Fruit fly (Drosophila melanogaster) whole organism: ENCODE measurements around the gene CG5681.

ENCODE experiments used
- CG8478 ChIP-seq: fragments of >200 bp; optimal IDR thresholded peaks from 2 replicates; lab custom pipeline; 2018; ENCODE audit warnings: inconsistent platforms
- Dll ChIP-seq: fragments of >200 bp; optimal IDR thresholded peaks from 2 replicates; lab custom pipeline; 2017
- EcR ChIP-seq, 2 experiments: fragments of >200 bp; optimal IDR thresholded peaks; 2 replicates each; lab custom pipeline; 2017; ENCODE audit warnings: missing biosample characterization in 2 of 2, missing genetic modification characterization in 2 of 2, missing genetic modification reagents in 2 of 2
- pan ChIP-seq: fragments of >200 bp; optimal IDR thresholded peaks from 2 replicates; lab custom pipeline; 2017
- psq ChIP-seq: fragments of >200 bp; optimal IDR thresholded peaks from 2 replicates; lab custom pipeline; 2017
- usp ChIP-seq: fragments of >200 bp; optimal IDR thresholded peaks from 2 replicates; lab custom pipeline; 2017; ENCODE audit warnings: missing biosample characterization, missing genetic modification characterization, mixed read lengths

The CG5681 gene

dm6 chr2L:17986099-17986498, at the start of gene CG5681:
Gene CG5681, plus strand, starts transcription at chr2L:17986399.
- TF ChIP-seq usp (GFP tag; lab: Kevin White, UChicago): no peak
- TF ChIP-seq psq: no peak
- TF ChIP-seq EcR (GFP tag; optimal IDR thresholded peaks at IDR 0.05; lab: Kevin White, UChicago): no peak
- TF ChIP-seq Dll (lab: Kevin White, UChicago): no peak
- no peak for TF ChIP-seq CG8478 (lab: Kevin White, UChicago)
- TF ChIP-seq pan: no peak

DNA sequence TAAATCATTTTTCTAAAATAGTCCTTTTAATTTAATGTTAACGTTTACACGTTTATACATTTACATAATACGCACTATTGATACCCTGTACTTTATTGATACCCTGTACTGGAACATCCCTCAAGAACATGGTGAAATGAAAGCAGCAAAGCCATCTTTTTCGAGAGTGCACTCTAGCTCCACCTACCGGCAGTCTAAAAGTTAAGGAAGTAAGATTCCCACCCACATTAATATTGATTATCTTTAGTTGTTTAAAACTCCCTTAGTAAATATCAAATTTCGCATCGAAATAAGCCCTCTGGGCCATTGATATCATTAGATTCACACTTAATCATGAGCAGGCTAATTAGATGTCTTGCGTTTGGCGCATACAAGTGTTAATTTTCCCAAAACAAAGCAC, 27.9 kb upstream of the CG5681 start:
- TF ChIP-seq psq (no peak), EcR (GFP tag; optimal IDR thresholded peaks at IDR 0.05; lab: Kevin White, UChicago) (no peak), CG8478 (lab: Kevin White, UChicago) (no peak), usp (GFP tag; lab: Kevin White, UChicago) (no peak), Dll (lab: Kevin White, UChicago) (no peak), pan (no peak)

- TF ChIP-seq EcR (GFP tag; optimal IDR thresholded peaks at IDR 0.05; lab: Kevin White, UChicago) (no peak), psq (no peak), usp (GFP tag; lab: Kevin White, UChicago) (no peak), Dll (lab: Kevin White, UChicago) (no peak), pan (no peak), CG8478 (lab: Kevin White, UChicago) (no peak)
Measured at dm6 chr2L:17960214-17960613, 26.0 kb upstream of the CG5681 start.

DNA sequence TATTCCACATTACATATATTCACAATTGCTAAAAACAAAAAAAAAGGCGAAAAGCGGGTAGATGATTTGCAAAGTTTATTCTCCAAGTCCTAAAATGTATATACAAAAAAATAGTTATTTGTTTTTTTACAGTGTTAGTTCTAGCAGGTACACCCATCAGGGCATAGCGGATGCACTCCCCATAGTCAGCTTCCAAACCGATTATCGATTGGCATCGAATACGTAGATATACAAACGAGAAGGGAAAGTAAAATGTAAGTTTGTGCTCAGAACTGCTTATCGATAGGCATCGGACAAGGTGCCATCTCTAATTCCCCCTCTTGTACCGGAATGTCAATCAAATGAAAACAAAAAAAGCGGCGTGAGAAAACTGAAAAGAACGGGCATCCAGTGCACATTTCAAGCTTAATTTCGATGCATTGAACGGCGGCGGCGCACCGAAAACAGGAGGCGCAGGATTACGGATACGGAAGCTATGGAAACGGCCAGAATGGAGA, 23.1 kb upstream of the CG5681 start, which contains the start of gene CG5674:
Gene CG5674, plus strand, starts transcription at position 309 of the 497 bp plus-strand sequence.
- TF ChIP-seq CG8478 (lab: Kevin White, UChicago): no peak
- no peak for TF ChIP-seq psq
- no peak for TF ChIP-seq Dll (lab: Kevin White, UChicago)
- TF ChIP-seq usp (GFP tag; lab: Kevin White, UChicago): no peak
- no peak for TF ChIP-seq pan
- TF ChIP-seq EcR (GFP tag; optimal IDR thresholded peaks at IDR 0.05; lab: Kevin White, UChicago): no peak

DNA sequence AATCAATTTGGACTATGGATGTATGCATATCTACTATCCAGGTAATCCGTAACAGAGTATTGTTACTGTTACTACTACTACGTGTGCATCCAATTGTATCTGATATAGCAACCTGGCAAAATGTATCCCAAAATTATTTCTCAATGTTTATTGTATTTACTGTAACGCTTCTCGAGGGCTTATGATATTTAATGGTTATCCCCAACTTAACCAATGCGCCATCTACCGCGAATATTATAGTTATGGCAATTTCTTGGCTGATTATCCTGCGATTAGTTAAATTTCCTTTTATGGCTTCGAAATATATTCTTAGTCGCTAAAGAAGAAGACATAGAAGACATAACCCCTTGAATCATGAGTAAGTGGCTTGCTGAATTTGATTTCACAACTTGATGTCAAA, 22.5 kb upstream of the CG5681 start:
- no peak for TF ChIP-seq psq
- no peak for TF ChIP-seq CG8478 (lab: Kevin White, UChicago)
- TF ChIP-seq EcR (GFP tag; optimal IDR thresholded peaks at IDR 0.05; lab: Kevin White, UChicago): no peak
- no peak for TF ChIP-seq Dll (lab: Kevin White, UChicago)
- no peak for TF ChIP-seq pan
- no peak for TF ChIP-seq usp (GFP tag; lab: Kevin White, UChicago)

- TF ChIP-seq psq (no peak), pan (no peak), usp (GFP tag; lab: Kevin White, UChicago) (no peak), EcR (GFP tag; optimal IDR thresholded peaks at IDR 0.05; lab: Kevin White, UChicago) (no peak), CG8478 (lab: Kevin White, UChicago) (no peak), Dll (lab: Kevin White, UChicago) (no peak)
Measured at dm6 chr2L:17972999-17973398, 13.2 kb upstream of the CG5681 start.

- TF ChIP-seq usp (GFP tag; lab: Kevin White, UChicago) (no peak), psq (no peak), pan (no peak), CG8478 (lab: Kevin White, UChicago) (no peak), EcR (GFP tag; optimal IDR thresholded peaks at IDR 0.05; lab: Kevin White, UChicago) (no peak), Dll (lab: Kevin White, UChicago) (no peak)
Measured at dm6 chr2L:17982372-17982771, 3.8 kb upstream of the CG5681 start, which contains the start of gene btv. Gene btv, minus strand, starts transcription at chr2L:17982472.

dm6 chr2L:17988955-17989354, 2.8 kb downstream of the CG5681 start:
- TF ChIP-seq EcR (GFP tag; optimal IDR thresholded peaks at IDR 0.05; lab: Kevin White, UChicago) (no peak), pan (no peak), usp (GFP tag; lab: Kevin White, UChicago) (no peak), psq (no peak), CG8478 (lab: Kevin White, UChicago) (no peak), Dll (lab: Kevin White, UChicago) (no peak)

DNA sequence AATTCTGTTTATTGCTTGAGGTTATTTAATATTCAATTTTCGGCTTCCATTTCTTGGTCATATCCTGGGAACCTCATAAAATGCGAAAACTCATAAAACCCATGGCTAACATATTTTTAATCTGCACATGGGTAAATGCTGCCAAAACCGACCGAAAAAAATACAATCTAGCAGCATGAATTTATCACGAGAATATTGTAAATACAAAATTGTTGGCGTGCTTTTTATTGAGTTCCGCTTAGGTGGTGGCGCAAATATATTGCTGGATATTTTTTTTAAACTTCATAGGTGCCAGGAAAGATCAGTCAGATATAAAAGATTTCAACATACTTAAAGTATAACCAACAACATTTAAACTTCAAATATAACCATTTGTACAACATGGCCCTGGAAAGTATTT, 3.9 kb downstream of the CG5681 start, which contains the start of gene Prosbeta5R2:
Gene Prosbeta5R2, plus strand, starts transcription at position 301 of the 400 bp plus-strand sequence.
- TF ChIP-seq CG8478 (lab: Kevin White, UChicago) (no peak), psq (no peak), pan (no peak), EcR (GFP tag; optimal IDR thresholded peaks at IDR 0.05; lab: Kevin White, UChicago) (no peak), usp (GFP tag; lab: Kevin White, UChicago) (no peak), Dll (lab: Kevin White, UChicago) (no peak)

dm6 chr2L:17990771-17991170, 4.6 kb downstream of the CG5681 start:
- TF ChIP-seq pan (no peak), Dll (lab: Kevin White, UChicago) (no peak), EcR (GFP tag; optimal IDR thresholded peaks at IDR 0.05; lab: Kevin White, UChicago) (no peak), usp (GFP tag; lab: Kevin White, UChicago) (no peak)

DNA sequence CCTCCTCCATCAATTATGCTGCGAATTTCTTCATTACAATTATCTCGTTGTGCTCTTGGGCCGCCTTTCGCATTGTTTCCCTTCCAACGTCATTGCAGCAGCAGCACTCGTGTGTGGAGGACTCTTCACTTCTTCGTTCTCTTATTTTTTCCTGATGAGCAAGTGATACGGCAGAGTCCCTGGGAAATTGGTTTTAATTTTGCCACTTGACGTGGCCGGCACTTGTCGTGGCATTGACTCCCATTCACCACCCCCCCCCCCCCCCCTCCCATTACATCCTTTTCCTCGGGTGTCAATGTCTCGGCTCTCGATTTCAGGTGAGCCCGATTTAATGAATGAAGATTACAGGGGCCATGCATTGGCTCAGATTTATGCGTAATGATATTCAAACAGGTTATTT, 15.9 kb downstream of the CG5681 start:
- TF ChIP-seq psq (no peak), CG8478 (lab: Kevin White, UChicago) (no peak), usp (GFP tag; lab: Kevin White, UChicago) (no peak), pan (no peak), Dll (lab: Kevin White, UChicago) (peak; percentile 49), EcR (GFP tag; optimal IDR thresholded peaks at IDR 0.05; lab: Kevin White, UChicago) (no peak)

dm6 chr2L:18003028-18003836, 17.0 kb downstream of the CG5681 start:
- TF ChIP-seq EcR (GFP tag; optimal IDR thresholded peaks at IDR 0.05; lab: Kevin White, UChicago): peak in 1 of 2 experiments; percentile 43
- no peak for TF ChIP-seq CG8478 (lab: Kevin White, UChicago)
- TF ChIP-seq psq: no peak
- TF ChIP-seq Dll (lab: Kevin White, UChicago): no peak
